Fruit fly (Drosophila melanogaster) whole organism, embryonic: ENCODE data around the gene Tomosyn.

ENCODE experiments used
- Asciz ChIP-seq: fragments of 200-800 bp; sonication (Bioruptor generic); optimal IDR thresholded peaks from 2 replicates; lab custom pipeline; 2017; ENCODE audit warnings: missing biosample characterization, mild to moderate bottlenecking, missing genetic modification characterization, missing genetic modification reagents
- B-H1 ChIP-seq: fragments of 200-800 bp; sonication (Bioruptor generic); IDR thresholded peaks from 3 replicates; pipeline ENCODE4 v1.3.6; 2022; ENCODE audit warnings: missing biosample characterization, missing genetic modification characterization
- BtbVII ChIP-seq: fragments of 200-800 bp; sonication (Bioruptor generic); optimal IDR thresholded peaks from 3 replicates; lab custom pipeline; 2017; ENCODE audit warnings: missing biosample characterization, mild to moderate bottlenecking, missing genetic modification characterization
- CG11093 ChIP-seq: fragments of 200-800 bp; sonication (Bioruptor generic); IDR thresholded peaks from 3 replicates; pipeline ENCODE4 v1.3.6; 2022; ENCODE audit warnings: missing biosample characterization, missing genetic modification characterization
- CG11696 ChIP-seq: fragments of 200-800 bp; sonication (Bioruptor generic); IDR thresholded peaks from 2 replicates; pipeline ENCODE4 v1.3.6; 2022; ENCODE audit warnings: missing biosample characterization, missing genetic modification characterization
- CG11723 ChIP-seq: fragments of 200-800 bp; sonication (Bioruptor generic); optimal IDR thresholded peaks from 2 replicates; lab custom pipeline; 2017; ENCODE audit warnings: missing biosample characterization, mild to moderate bottlenecking, missing genetic modification characterization
- CG12219 ChIP-seq: fragments of 200-800 bp; sonication (Bioruptor generic); optimal IDR thresholded peaks from 3 replicates; lab custom pipeline; 2018; ENCODE audit warnings: missing biosample characterization, mild to moderate bottlenecking, missing genetic modification characterization
- CG13894 ChIP-seq: fragments of 200-800 bp; sonication (Bioruptor generic); optimal IDR thresholded peaks from 3 replicates; lab custom pipeline; 2018; ENCODE audit warnings: missing biosample characterization, mild to moderate bottlenecking, missing genetic modification characterization, moderate library complexity
- CG14014 ChIP-seq: fragments of 200-800 bp; sonication (Bioruptor generic); IDR thresholded peaks from 2 replicates; pipeline ENCODE4 v1.3.6; 2022; ENCODE audit warnings: missing biosample characterization, missing genetic modification characterization
- CG14710 ChIP-seq: fragments of 200-800 bp; sonication (Bioruptor generic); optimal IDR thresholded peaks from 3 replicates; lab custom pipeline; 2019; ENCODE audit warnings: missing biosample characterization, mild to moderate bottlenecking, missing genetic modification characterization, moderate library complexity
- CG2678 ChIP-seq: fragments of 200-800 bp; sonication (Bioruptor generic); optimal IDR thresholded peaks from 3 replicates; lab custom pipeline; 2019; ENCODE audit warnings: missing biosample characterization, mild to moderate bottlenecking, missing genetic modification characterization, moderate library complexity
- CG30020 ChIP-seq: fragments of 200-800 bp; optimal IDR thresholded peaks from 2 replicates; lab custom pipeline; 2019; ENCODE audit warnings: missing biosample characterization, mild to moderate bottlenecking, missing genetic modification characterization, moderate library complexity
- CG31224 ChIP-seq: fragments of 200-800 bp; sonication (Bioruptor generic); IDR thresholded peaks from 2 replicates; pipeline ENCODE4 v1.3.6; 2022; ENCODE audit warnings: missing biosample characterization, missing genetic modification characterization
- CG3281 ChIP-seq: fragments of 200-800 bp; sonication (Bioruptor generic); optimal IDR thresholded peaks from 3 replicates; lab custom pipeline; 2017; ENCODE audit warnings: missing biosample characterization, mild to moderate bottlenecking, missing genetic modification characterization
- CG3407 ChIP-seq: fragments of 200-800 bp; sonication (Bioruptor generic); optimal IDR thresholded peaks from 2 replicates; lab custom pipeline; 2018; ENCODE audit warnings: missing biosample characterization, mild to moderate bottlenecking, missing genetic modification characterization
- CG4424 ChIP-seq: fragments of 200-800 bp; sonication (Bioruptor generic); optimal IDR thresholded peaks from 3 replicates; lab custom pipeline; 2016; ENCODE audit warnings: missing biosample characterization, missing genetic modification characterization
- CG6175 ChIP-seq: fragments of 200-800 bp; sonication (Bioruptor generic); IDR thresholded peaks from 3 replicates; pipeline ENCODE4 v1.3.6; 2022; ENCODE audit warnings: missing biosample characterization, missing genetic modification characterization
- CG7271 ChIP-seq: fragments of 200-800 bp; sonication (Bioruptor generic); optimal IDR thresholded peaks from 2 replicates; lab custom pipeline; 2018; ENCODE audit warnings: missing biosample characterization, mild to moderate bottlenecking, missing genetic modification characterization, moderate library complexity
- CG8290 ChIP-seq, 3 experiments: fragments of 200-800 bp; sonication (Bioruptor generic); optimal IDR thresholded peaks; 2 replicates each; lab custom pipeline; 2016 to 2019; ENCODE audit warnings: missing biosample characterization in 3 of 3, missing genetic modification characterization in 3 of 3, mild to moderate bottlenecking in 2 of 3, moderate library complexity in 1 of 3
- CG8388 ChIP-seq: fragments of 200-800 bp; sonication (Bioruptor generic); optimal IDR thresholded peaks from 2 replicates; lab custom pipeline; 2019; ENCODE audit warnings: missing biosample characterization, mild to moderate bottlenecking, missing genetic modification characterization, moderate library complexity
- CG9817 ChIP-seq: fragments of 200-800 bp; sonication (Bioruptor generic); optimal IDR thresholded peaks from 2 replicates; lab custom pipeline; 2018; ENCODE audit warnings: missing biosample characterization, mild to moderate bottlenecking, missing genetic modification characterization, moderate library complexity
- D19B ChIP-seq: fragments of 200-800 bp; sonication (Bioruptor generic); optimal IDR thresholded peaks from 2 replicates; lab custom pipeline; 2017; ENCODE audit warnings: missing biosample characterization, mild to moderate bottlenecking, missing genetic modification characterization
- Dad ChIP-seq: fragments of 200-800 bp; sonication (Bioruptor generic); optimal IDR thresholded peaks from 3 replicates; lab custom pipeline; 2016; ENCODE audit warnings: missing biosample characterization, missing genetic modification characterization
- Dbx ChIP-seq: fragments of 200-800 bp; sonication (Bioruptor generic); IDR thresholded peaks from 3 replicates; pipeline ENCODE4 v1.3.6; 2022; ENCODE audit warnings: missing biosample characterization, missing genetic modification characterization
- Deaf1 ChIP-seq: fragments of 200-800 bp; optimal IDR thresholded peaks from 3 replicates; lab custom pipeline; 2019; ENCODE audit warnings: missing biosample characterization, mild to moderate bottlenecking, missing genetic modification characterization, moderate library complexity
- Dll ChIP-seq: fragments of 200-800 bp; sonication (Bioruptor generic); IDR thresholded peaks from 4 replicates; pipeline ENCODE4 v1.3.6; 2022; ENCODE audit warnings: missing biosample characterization, missing genetic modification characterization; ENCODE audit not compliant: partially characterized antibody
- E2f1 ChIP-seq: fragments of 200-800 bp; sonication (Bioruptor generic); IDR thresholded peaks from 2 replicates; pipeline ENCODE4 v1.3.6; 2022; ENCODE audit warnings: missing biosample characterization, missing genetic modification characterization
- Elba2 ChIP-seq: fragments of 200-800 bp; sonication (Bioruptor generic); optimal IDR thresholded peaks from 3 replicates; lab custom pipeline; 2016; ENCODE audit warnings: missing biosample characterization, missing genetic modification characterization
- Fer3 ChIP-seq: fragments of 200-800 bp; sonication (Bioruptor generic); optimal IDR thresholded peaks from 2 replicates; lab custom pipeline; 2018; ENCODE audit warnings: missing biosample characterization, mild to moderate bottlenecking, missing genetic modification characterization, moderate library complexity
- Gsc ChIP-seq: fragments of 200-800 bp; sonication (Bioruptor generic); IDR thresholded peaks from 2 replicates; pipeline ENCODE4 v1.3.6; 2022; ENCODE audit warnings: missing biosample characterization, missing genetic modification characterization
- HLH3B ChIP-seq: fragments of 200-800 bp; sonication (Bioruptor generic); IDR thresholded peaks from 2 replicates; pipeline ENCODE4 v1.3.6; 2022; ENCODE audit warnings: missing biosample characterization, missing genetic modification characterization
- Hr3 ChIP-seq: fragments of 200-800 bp; sonication (Bioruptor generic); optimal IDR thresholded peaks from 3 replicates; lab custom pipeline; 2016; ENCODE audit warnings: missing biosample characterization, missing genetic modification characterization
- Mad ChIP-seq: fragments of 200-800 bp; sonication (Bioruptor generic); optimal IDR thresholded peaks from 2 replicates; lab custom pipeline; 2016; ENCODE audit warnings: missing biosample characterization, missing genetic modification characterization
- Myb ChIP-seq: fragments of 200-800 bp; sonication (Bioruptor generic); optimal IDR thresholded peaks from 2 replicates; lab custom pipeline; 2016; ENCODE audit warnings: missing biosample characterization, missing genetic modification characterization
- NC2β ChIP-seq: fragments of 200-800 bp; sonication (Bioruptor generic); optimal IDR thresholded peaks from 2 replicates; lab custom pipeline; 2016; ENCODE audit warnings: missing biosample characterization, missing genetic modification characterization
- br ChIP-seq: fragments of >200 bp; optimal IDR thresholded peaks from 2 replicates; lab custom pipeline; 2017
- cg ChIP-seq: fragments of 200-800 bp; sonication (Bioruptor generic); optimal IDR thresholded peaks from 3 replicates; lab custom pipeline; 2019; ENCODE audit warnings: missing biosample characterization, mild to moderate bottlenecking, missing genetic modification characterization, moderate library complexity
- fd96Cb ChIP-seq: fragments of 200-800 bp; sonication (Bioruptor generic); optimal IDR thresholded peaks from 2 replicates; lab custom pipeline; 2018; ENCODE audit warnings: missing biosample characterization, mild to moderate bottlenecking, missing genetic modification characterization, moderate library complexity
- ftz-f1 ChIP-seq: fragments of 200-800 bp; sonication (Bioruptor generic); optimal IDR thresholded peaks from 2 replicates; lab custom pipeline; 2016; ENCODE audit warnings: missing biosample characterization, missing genetic modification characterization
- gro ChIP-seq: fragments of 200-800 bp; sonication (Bioruptor generic); optimal IDR thresholded peaks from 2 replicates; lab custom pipeline; 2016; ENCODE audit warnings: missing biosample characterization, missing genetic modification characterization
- hbn ChIP-seq: fragments of 200-800 bp; sonication (Bioruptor generic); IDR thresholded peaks from 2 replicates; pipeline ENCODE4 v1.3.6; 2022; ENCODE audit warnings: missing biosample characterization, missing genetic modification characterization; ENCODE audit not compliant: partially characterized antibody
- lilli ChIP-seq: fragments of 200-800 bp; sonication (Bioruptor generic); optimal IDR thresholded peaks from 3 replicates; lab custom pipeline; 2016; ENCODE audit warnings: missing biosample characterization, missing genetic modification characterization
- row ChIP-seq: fragments of 200-800 bp; sonication (Bioruptor generic); IDR thresholded peaks from 3 replicates; pipeline ENCODE4 v1.3.6; 2022; ENCODE audit warnings: missing biosample characterization, missing genetic modification characterization
- schlank ChIP-seq: fragments of 200-800 bp; sonication (Bioruptor generic); optimal IDR thresholded peaks from 2 replicates; lab custom pipeline; 2018; ENCODE audit warnings: missing biosample characterization, mild to moderate bottlenecking, missing genetic modification characterization
- scrt ChIP-seq: fragments of 200-800 bp; sonication (Bioruptor generic); optimal IDR thresholded peaks from 2 replicates; lab custom pipeline; 2018; ENCODE audit warnings: missing biosample characterization, mild to moderate bottlenecking, missing genetic modification characterization, moderate library complexity
- sd ChIP-seq: fragments of 200-800 bp; sonication (Bioruptor generic); optimal IDR thresholded peaks from 3 replicates; lab custom pipeline; 2018; ENCODE audit warnings: missing biosample characterization, mild to moderate bottlenecking, missing genetic modification characterization, moderate library complexity
- sens ChIP-seq: fragments of 200-800 bp; sonication (Bioruptor generic); peaks from one replicate; lab custom pipeline; 2016; ENCODE audit warnings: missing biosample characterization, missing genetic modification characterization
- slbo ChIP-seq: fragments of 200-800 bp; sonication (Bioruptor generic); IDR thresholded peaks from 2 replicates; pipeline ENCODE4 v1.3.6; 2022; ENCODE audit warnings: missing biosample characterization, missing genetic modification characterization
- slou ChIP-seq: fragments of 200-800 bp; sonication (Bioruptor generic); optimal IDR thresholded peaks from 3 replicates; lab custom pipeline; 2016; ENCODE audit warnings: missing biosample characterization, missing genetic modification characterization
- sqz ChIP-seq: fragments of 200-800 bp; sonication (Bioruptor generic); optimal IDR thresholded peaks from 3 replicates; lab custom pipeline; 2018; ENCODE audit warnings: missing biosample characterization, mild to moderate bottlenecking, missing genetic modification characterization
- tup ChIP-seq: fragments of 200-800 bp; sonication (Bioruptor generic); optimal IDR thresholded peaks from 2 replicates; lab custom pipeline; 2016; ENCODE audit warnings: missing biosample characterization, mild to moderate bottlenecking, missing genetic modification characterization, moderate library complexity

Tomosyn gene

dm6 chrX:12583870-12584390 lies 47.5 kb upstream of the Tomosyn start (continued):
- TF ChIP-seq slbo (GFP tag; lab: Robert Waterston, UW): no peak
- no peak for TF ChIP-seq CG11093 (GFP tag; lab: Robert Waterston, UW)
- TF ChIP-seq schlank: no peak
- no peak for TF ChIP-seq CG11723
- no peak for TF ChIP-seq slou (GFP tag; lab: Kevin White, UChicago)
- TF ChIP-seq CG2678 (tag; lab: Kevin White, UChicago): peak; percentile 27
- no peak for TF ChIP-seq Asciz
- no peak for TF ChIP-seq ftz-f1 (GFP tag; lab: Kevin White, UChicago)
- no peak for TF ChIP-seq CG4424 (GFP tag; lab: Kevin White, UChicago)
- no peak for TF ChIP-seq Dbx
- TF ChIP-seq br (lab: Kevin White, UChicago): no peak
- no peak for TF ChIP-seq Dad (GFP tag; lab: Kevin White, UChicago)
- TF ChIP-seq row (GFP tag; lab: Robert Waterston, UW): 0 out of 3 replicates have a peak, but pooled peaks have one; percentile 20
- TF ChIP-seq Hr3 (GFP tag; lab: Kevin White, UChicago): no peak
- no peak for TF ChIP-seq CG9817 (tag; lab: Kevin White, UChicago)
- TF ChIP-seq CG6175: no peak
- TF ChIP-seq Mad (GFP tag; lab: Kevin White, UChicago): no peak
- no peak for TF ChIP-seq Gsc
- peak; percentile 25 for TF ChIP-seq CG3281 (GFP tag; lab: Kevin White, UChicago)
- TF ChIP-seq scrt (GFP tag; lab: Kevin White, UChicago): no peak
- TF ChIP-seq D19B: no peak
- TF ChIP-seq sd (tag; lab: Kevin White, UChicago): no peak
- no peak for TF ChIP-seq Myb (GFP tag; lab: Kevin White, UChicago)
- peak; percentile 47 for TF ChIP-seq CG8388
- peak; percentile 68 for TF ChIP-seq sqz (GFP tag; lab: Kevin White, UChicago)
- no peak for TF ChIP-seq CG30020 (tag; lab: Kevin White, UChicago)
- peak; percentile 25 for TF ChIP-seq CG13894
- TF ChIP-seq CG14710 (tag; lab: Kevin White, UChicago): no peak
- TF ChIP-seq Deaf1 (tag; lab: Kevin White, UChicago): peak; percentile 85
- no peak for TF ChIP-seq fd96Cb (tag; lab: Kevin White, UChicago)
- no peak for TF ChIP-seq HLH3B (GFP tag; lab: Robert Waterston, UW)
- TF ChIP-seq gro (GFP tag; lab: Kevin White, UChicago): no peak
- no peak for TF ChIP-seq BtbVII
- no peak for TF ChIP-seq CG31224 (GFP tag; lab: Robert Waterston, UW)
- TF ChIP-seq hbn (GFP tag; lab: Robert Waterston, UW): no peak
- peak; percentile 61; the same call in 1 of the 2 replicates for TF ChIP-seq CG11696
- TF ChIP-seq tup (GFP tag; lab: Kevin White, UChicago): no peak
- peak; percentile 1 for TF ChIP-seq cg (GFP tag; lab: Kevin White, UChicago)
- no peak for TF ChIP-seq Dll (GFP tag; lab: Robert Waterston, UW)
- no peak for TF ChIP-seq E2f1 (GFP tag; lab: Robert Waterston, UW)
- no peak for TF ChIP-seq NC2β (GFP tag; lab: Kevin White, UChicago)
- peak; percentile 7 for TF ChIP-seq Fer3 (tag; lab: Kevin White, UChicago)
- TF ChIP-seq B-H1 (GFP tag; lab: Robert Waterston, UW): no peak
- peak; percentile 11 for TF ChIP-seq lilli (GFP tag; lab: Kevin White, UChicago)
- TF ChIP-seq CG8290 (GFP tag; optimal IDR thresholded peaks at IDR 0.05; lab: Kevin White, UChicago): no peak
- TF ChIP-seq CG8290 (tag; optimal IDR thresholded peaks at IDR 0.05; lab: Kevin White, UChicago): no peak
- peak; percentile 66 for TF ChIP-seq sens (GFP tag; lab: Kevin White, UChicago)
- TF ChIP-seq CG7271 (tag; lab: Kevin White, UChicago): no peak
- no peak for TF ChIP-seq CG12219 (GFP tag; lab: Kevin White, UChicago)
- TF ChIP-seq Elba2 (GFP tag; lab: Kevin White, UChicago): no peak
- TF ChIP-seq CG3407 (GFP tag; lab: Kevin White, UChicago): no peak
- peak; percentile 35; the same call in 1 of the 2 replicates for TF ChIP-seq CG14014 (GFP tag; lab: Robert Waterston, UW)
